Worm (Caenorhabditis elegans): ENCODE data around the gene F07E5.8.

Gene F07E5.8

ce11 chrII:2109943-2110342, 34.5 kb upstream of the F07E5.8 start, which contains the start of gene R52.5:
Gene R52.5 (minus strand): TSS chrII:2110043.
- no peak for TF ChIP-seq sox-4 (tag; optimal IDR thresholded peaks at IDR 0.05)
- TF ChIP-seq nhr-47 (tag; optimal IDR thresholded peaks at IDR 0.05): no peak
- TF ChIP-seq efl-1 (optimal IDR thresholded peaks at IDR 0.05): no peak
- TF ChIP-seq efl-1 (GFP tag; optimal IDR thresholded peaks at IDR 0.05 in 1 of 2): no peak
- peak; percentile 54 for TF ChIP-seq blmp-1 (tag; optimal IDR thresholded peaks at IDR 0.05)
- TF ChIP-seq unc-130 (tag; optimal IDR thresholded peaks at IDR 0.05): no peak
- no peak for TF ChIP-seq Y116A8C.19 (tag; optimal IDR thresholded peaks at IDR 0.05; ENCODE audit: borderline replicate concordance)
- no peak for TF ChIP-seq nhr-19 (GFP tag; conservative IDR thresholded peaks at IDR 0.05)
- no peak for TF ChIP-seq nhr-11 (tag; optimal IDR thresholded peaks at IDR 0.05)
- no peak for TF ChIP-seq elt-2 (tag; optimal IDR thresholded peaks at IDR 0.05)

ce11 chrII:2108295-2108694, 32.9 kb upstream of the F07E5.8 start, which contains the start of gene R52.4:
Gene R52.4 (minus strand): TSS chrII:2108395.
- no peak for TF ChIP-seq nhr-85 (tag)

- TF ChIP-seq elt-2 (tag; optimal IDR thresholded peaks at IDR 0.05) (peak; percentile 38), sup-37 (GFP tag; optimal IDR thresholded peaks at IDR 0.05) (no peak)
These were observed 23.9 kb upstream of the F07E5.8 start, which contains the start of gene math-42 for ce11 chrII:2099139-2099976. Gene math-42 (plus strand): TSS chrII:2099926.

ce11 chrII:2094924-2095650, 19.7 kb upstream of the F07E5.8 start, which contains the start of gene T16A1.2:
Gene T16A1.2 (plus strand): TSS chrII:2095600.
- TF ChIP-seq unc-30 (tag; optimal IDR thresholded peaks at IDR 0.05): no peak
- no peak for TF ChIP-seq nhr-11 (tag; optimal IDR thresholded peaks at IDR 0.05)
- TF ChIP-seq lir-3 (tag; optimal IDR thresholded peaks at IDR 0.05; ENCODE audit: poor library complexity): no peak
- no peak for TF ChIP-seq egl-27 (tag; optimal IDR thresholded peaks at IDR 0.05)

- TF ChIP-seq egl-13 (tag; optimal IDR thresholded peaks at IDR 0.05) (no peak), fkh-8 (tag; optimal IDR thresholded peaks at IDR 0.05) (no peak), nhr-71 (tag; optimal IDR thresholded peaks at IDR 0.05) (no peak)
These were observed 18.1 kb upstream of the F07E5.8 start, which contains the start of gene fbxb-37 for ce11 chrII:2093456-2093926. Gene fbxb-37 (minus strand): TSS chrII:2093876.

- TF ChIP-seq efl-1 (optimal IDR thresholded peaks at IDR 0.05): no peak
- peak in 1 of 2 experiments; percentile 17 for TF ChIP-seq efl-1 (GFP tag; optimal IDR thresholded peaks at IDR 0.05 in 1 of 2)
- TF ChIP-seq ets-5 (GFP tag; IDR thresholded peaks at IDR 0.05): no peak
These were observed 16.6 kb upstream of the F07E5.8 start, which contains the start of gene T16A1.10 for ce11 chrII:2091972-2092371. Gene T16A1.10 (minus strand): TSS chrII:2092094.

- peak in 1 of 2 experiments; percentile 17 for TF ChIP-seq lin-35 (GFP tag; optimal IDR thresholded peaks at IDR 0.05)
- no peak for TF ChIP-seq nhr-85 (tag)
- TF ChIP-seq sox-4 (tag; optimal IDR thresholded peaks at IDR 0.05): no peak
- TF ChIP-seq hlh-17 (GFP tag; optimal IDR thresholded peaks at IDR 0.05; ENCODE audit: borderline replicate concordance): no peak
- no peak for TF ChIP-seq lir-3 (tag; optimal IDR thresholded peaks at IDR 0.05; ENCODE audit: poor library complexity)
- no peak for TF ChIP-seq elt-3 (tag; optimal IDR thresholded peaks at IDR 0.05)
- TF ChIP-seq unc-30 (tag; optimal IDR thresholded peaks at IDR 0.05): no peak
- no peak for TF ChIP-seq lin-14 (GFP tag; optimal IDR thresholded peaks at IDR 0.05)
- TF ChIP-seq mef-2 (tag; optimal IDR thresholded peaks at IDR 0.05): no peak
- TF ChIP-seq mep-1 (tag; optimal IDR thresholded peaks at IDR 0.05): no peak
- TF ChIP-seq xbp-1 (tag; optimal IDR thresholded peaks at IDR 0.05): no peak
- no peak for TF ChIP-seq egl-13 (tag; optimal IDR thresholded peaks at IDR 0.05)
- peak; percentile 94 for TF ChIP-seq elt-2 (tag; optimal IDR thresholded peaks at IDR 0.05)
- peak; percentile 59 for TF ChIP-seq jun-1 (tag; optimal IDR thresholded peaks at IDR 0.05)
- no peak for TF ChIP-seq ets-5 (GFP tag; IDR thresholded peaks at IDR 0.05)
- peak; percentile 81 for TF ChIP-seq pqm-1 (tag; optimal IDR thresholded peaks at IDR 0.05)
- no peak for TF ChIP-seq unc-86 (tag; optimal IDR thresholded peaks at IDR 0.05)
- TF ChIP-seq rnt-1 (tag; optimal IDR thresholded peaks at IDR 0.05): no peak
- no peak for TF ChIP-seq dsc-1 (tag; optimal IDR thresholded peaks at IDR 0.05)
- TF ChIP-seq nhr-90 (tag; optimal IDR thresholded peaks at IDR 0.05; ENCODE audit: poor library complexity): no peak
- no peak for TF ChIP-seq grh-1 (GFP tag; IDR thresholded peaks at IDR 0.05)
These were observed 15.2 kb upstream of the F07E5.8 start, which contains the start of gene trpl-5 for ce11 chrII:2090605-2091004. Gene trpl-5 (minus strand): TSS chrII:2090636.

Measured in whole organism, L1 larva.